Fruit fly (Drosophila melanogaster): ENCODE measurements around the gene CG7488.

- TF ChIP-seq chif (GFP tag; optimal IDR thresholded peaks at IDR 0.05) (no peak), CG8944 (GFP tag; optimal IDR thresholded peaks at IDR 0.05) (no peak), h (optimal IDR thresholded peaks at IDR 0.05) (no peak), hbn (GFP tag; IDR thresholded peaks at IDR 0.05; ENCODE audit: partially characterized antibody) (no peak)
Observed at dm6 chr3R:13009595-13009994, 14.2 kb downstream of the CG7488 start, which contains the start of gene CG11656.

All from whole organism, embryonic.